Worm (Caenorhabditis elegans) whole organism, early embryonic: ENCODE data around the gene T23B7.2.

ENCODE experiments used
- ama-1 ChIP-seq: fragments of 150-350 bp; optimal IDR thresholded peaks from 2 replicates; lab custom pipeline; 2014
- hmg-4 ChIP-seq: fragments of 200-800 bp; sonication (Bioruptor generic); optimal IDR thresholded peaks from 2 replicates; lab custom pipeline; 2018; ENCODE audit warnings: mild to moderate bottlenecking, missing genetic modification characterization, missing compliant biosample characterization
- hnd-1 ChIP-seq: sonication (generic microtip); optimal IDR thresholded peaks from 2 replicates; lab custom pipeline; 2016; ENCODE audit warnings: missing genetic modification characterization, missing compliant biosample characterization
- tbx-11 ChIP-seq: fragments of 200-800 bp; sonication (Bioruptor generic); IDR thresholded peaks from 2 replicates; pipeline ENCODE4 v1.3.6; 2022; ENCODE audit warnings: missing genetic modification characterization, missing compliant biosample characterization
- tra-4 ChIP-seq: sonication (generic microtip); optimal IDR thresholded peaks from 2 replicates; lab custom pipeline; 2017; ENCODE audit warnings: missing genetic modification characterization, missing compliant biosample characterization

- TF ChIP-seq hnd-1 (no peak), ama-1 (lab: Kevin White, UChicago) (no peak), hmg-4 (GFP tag; lab: Kevin White, UChicago) (no peak), tbx-11 (GFP tag; lab: Robert Waterston, UW) (no peak), tra-4 (no peak)
Observed at ce11 chrII:4863357-4863756, 21.3 kb upstream of the T23B7.2 start, which contains the start of the genes mpst-4 and F11G11.14.
